Fruit fly (Drosophila melanogaster) whole organism, prepupa: ENCODE measurements around the gene CG33493.
A peak's percentile ranks its signal among the peaks of the same experiment; 100 is the strongest.

ENCODE experiments used
- Blimp-1 ChIP-seq: fragments of 200-800 bp; sonication (Bioruptor generic); optimal IDR thresholded peaks from 3 replicates; lab custom pipeline; 2017; ENCODE audit warnings: missing biosample characterization, missing genetic modification characterization, mild to moderate bottlenecking, moderate library complexity, missing genetic modification reagents
- CG10631 ChIP-seq: fragments of 200-800 bp; sonication (Bioruptor generic); optimal IDR thresholded peaks from 2 replicates; lab custom pipeline; 2016; ENCODE audit warnings: missing biosample characterization, missing genetic modification characterization
- CG10669 ChIP-seq: fragments of 200-800 bp; sonication (Bioruptor generic); optimal IDR thresholded peaks from 3 replicates; lab custom pipeline; 2018; ENCODE audit warnings: missing biosample characterization, mild to moderate bottlenecking, missing genetic modification characterization, moderate library complexity
- CG11294 ChIP-seq: fragments of 200-800 bp; sonication (Bioruptor generic); IDR thresholded peaks from 2 replicates; pipeline ENCODE4 v1.3.6; 2022; ENCODE audit warnings: missing biosample characterization, missing genetic modification characterization
- CG11762 ChIP-seq: fragments of 200-800 bp; sonication (Bioruptor generic); optimal IDR thresholded peaks from 3 replicates; lab custom pipeline; 2016; ENCODE audit warnings: missing biosample characterization, missing genetic modification characterization; ENCODE audit not compliant: insufficient read depth
- CG11902 ChIP-seq: fragments of 200-800 bp; sonication (Bioruptor generic); optimal IDR thresholded peaks from 3 replicates; lab custom pipeline; 2016; ENCODE audit warnings: missing biosample characterization, missing genetic modification characterization
- CG15336 ChIP-seq: fragments of 200-800 bp; sonication (Bioruptor generic); IDR thresholded peaks from 2 replicates; pipeline ENCODE4 v1.3.6; 2022; ENCODE audit warnings: missing biosample characterization, missing genetic modification characterization
- CG1621 ChIP-seq: fragments of 200-800 bp; sonication (Bioruptor generic); optimal IDR thresholded peaks from 3 replicates; lab custom pipeline; 2018; ENCODE audit warnings: missing biosample characterization, mild to moderate bottlenecking, missing genetic modification characterization
- CG16779 ChIP-seq: fragments of 200-800 bp; sonication (Bioruptor generic); optimal IDR thresholded peaks from 3 replicates; lab custom pipeline; 2017; ENCODE audit warnings: missing biosample characterization, mild to moderate bottlenecking, missing genetic modification characterization
- CG3032 ChIP-seq: fragments of 200-800 bp; optimal IDR thresholded peaks from 2 replicates; lab custom pipeline; 2019; ENCODE audit warnings: missing biosample characterization, mild to moderate bottlenecking, missing genetic modification characterization, moderate library complexity
- CG31627 ChIP-seq: fragments of 200-800 bp; sonication (Bioruptor generic); optimal IDR thresholded peaks from 3 replicates; lab custom pipeline; 2016; ENCODE audit warnings: missing biosample characterization, missing genetic modification characterization
- CG32006 ChIP-seq: fragments of 200-800 bp; sonication (Bioruptor generic); optimal IDR thresholded peaks from 3 replicates; lab custom pipeline; 2017; ENCODE audit warnings: missing biosample characterization, mild to moderate bottlenecking, missing genetic modification characterization
- CG34406 ChIP-seq: fragments of 200-800 bp; sonication (Bioruptor generic); optimal IDR thresholded peaks from 3 replicates; lab custom pipeline; 2016; ENCODE audit warnings: missing biosample characterization, missing genetic modification characterization
- CG3919 ChIP-seq: fragments of 200-800 bp; sonication (Bioruptor generic); optimal IDR thresholded peaks from 3 replicates; lab custom pipeline; 2016; ENCODE audit warnings: missing biosample characterization, missing genetic modification characterization
- CG4318 ChIP-seq: fragments of 200-800 bp; sonication (Bioruptor generic); optimal IDR thresholded peaks from 3 replicates; lab custom pipeline; 2017; ENCODE audit warnings: missing biosample characterization, mild to moderate bottlenecking, missing genetic modification characterization
- CG6163 ChIP-seq: fragments of 200-800 bp; sonication (Bioruptor generic); IDR thresholded peaks from 3 replicates; pipeline ENCODE4 v1.3.6; 2022; ENCODE audit warnings: missing biosample characterization, missing genetic modification characterization
- CG6276 ChIP-seq: fragments of 200-800 bp; sonication (Bioruptor generic); optimal IDR thresholded peaks from 2 replicates; lab custom pipeline; 2017; ENCODE audit warnings: missing biosample characterization, mild to moderate bottlenecking, missing genetic modification characterization
- CG6792 ChIP-seq: fragments of 200-800 bp; sonication (Bioruptor generic); optimal IDR thresholded peaks from 3 replicates; lab custom pipeline; 2016; ENCODE audit warnings: missing biosample characterization, missing genetic modification characterization
- CG6808 ChIP-seq: fragments of 200-800 bp; sonication (Bioruptor generic); optimal IDR thresholded peaks from 3 replicates; lab custom pipeline; 2017; ENCODE audit warnings: missing biosample characterization, missing genetic modification characterization, mild to moderate bottlenecking, moderate library complexity, missing genetic modification reagents
- CG6854 ChIP-seq: fragments of 200-800 bp; sonication (Bioruptor generic); optimal IDR thresholded peaks from 2 replicates; lab custom pipeline; 2017; ENCODE audit warnings: missing biosample characterization, mild to moderate bottlenecking, missing genetic modification characterization
- CG7368 ChIP-seq: fragments of 200-800 bp; sonication (Bioruptor generic); optimal IDR thresholded peaks from 3 replicates; lab custom pipeline; 2016; ENCODE audit warnings: missing biosample characterization, missing genetic modification characterization
- CG8119 ChIP-seq: fragments of 200-800 bp; sonication (Bioruptor generic); IDR thresholded peaks from 3 replicates; pipeline ENCODE4 v1.3.6; 2022; ENCODE audit warnings: missing biosample characterization, missing genetic modification characterization
- CG8319 ChIP-seq: fragments of 200-800 bp; sonication (Bioruptor generic); optimal IDR thresholded peaks from 3 replicates; lab custom pipeline; 2016; ENCODE audit warnings: missing biosample characterization, missing genetic modification characterization
- CG8632 ChIP-seq: fragments of 200-800 bp; sonication (Bioruptor generic); optimal IDR thresholded peaks from 3 replicates; lab custom pipeline; 2016; ENCODE audit warnings: missing biosample characterization, missing genetic modification characterization
- CG9139 ChIP-seq: fragments of 200-800 bp; sonication (Bioruptor generic); optimal IDR thresholded peaks from 3 replicates; lab custom pipeline; 2017; ENCODE audit warnings: missing biosample characterization, mild to moderate bottlenecking, missing genetic modification characterization
- Eip75B ChIP-seq: fragments of 200-800 bp; sonication (Bioruptor generic); optimal IDR thresholded peaks from 3 replicates; lab custom pipeline; 2016; ENCODE audit warnings: missing biosample characterization, missing genetic modification characterization
- Ets21C ChIP-seq: fragments of 200-800 bp; sonication (Bioruptor generic); optimal IDR thresholded peaks from 3 replicates; lab custom pipeline; 2016; ENCODE audit warnings: missing biosample characterization, missing genetic modification characterization
- Ets96B ChIP-seq: fragments of 200-800 bp; optimal IDR thresholded peaks from 2 replicates; lab custom pipeline; 2019; ENCODE audit warnings: missing biosample characterization, mild to moderate bottlenecking, missing genetic modification characterization, moderate library complexity
- Gug ChIP-seq: fragments of 200-800 bp; sonication (Bioruptor generic); IDR thresholded peaks from 2 replicates; pipeline ENCODE4 v1.3.6; 2022; ENCODE audit warnings: missing biosample characterization, missing genetic modification characterization
- Hr38 ChIP-seq: sonication (Bioruptor generic); optimal IDR thresholded peaks from 2 replicates; lab custom pipeline; 2016; ENCODE audit warnings: missing biosample characterization, missing genetic modification characterization
- Hr39 ChIP-seq: fragments of 200-800 bp; sonication (Bioruptor generic); optimal IDR thresholded peaks from 2 replicates; lab custom pipeline; 2016; ENCODE audit warnings: missing biosample characterization, missing genetic modification characterization
- Hr4 ChIP-seq: fragments of 200-800 bp; sonication (Bioruptor generic); optimal IDR thresholded peaks from 3 replicates; lab custom pipeline; 2016; ENCODE audit warnings: missing biosample characterization, missing genetic modification characterization
- Met ChIP-seq: fragments of 200-800 bp; sonication (Bioruptor generic); optimal IDR thresholded peaks from 3 replicates; lab custom pipeline; 2016; ENCODE audit warnings: missing biosample characterization, missing genetic modification characterization
- OdsH ChIP-seq: fragments of 200-800 bp; sonication (Bioruptor generic); optimal IDR thresholded peaks from 3 replicates; lab custom pipeline; 2016; ENCODE audit warnings: missing biosample characterization, missing genetic modification characterization
- Smox ChIP-seq: fragments of 200-800 bp; sonication (Bioruptor generic); optimal IDR thresholded peaks from 3 replicates; lab custom pipeline; 2016; ENCODE audit warnings: missing biosample characterization, missing genetic modification characterization
- Sox102F ChIP-seq: fragments of 200-800 bp; sonication (Bioruptor generic); optimal IDR thresholded peaks from 2 replicates; lab custom pipeline; 2016; ENCODE audit warnings: missing biosample characterization, mild to moderate bottlenecking, missing genetic modification characterization
- Sox14 ChIP-seq: fragments of 200-800 bp; sonication (Bioruptor generic); optimal IDR thresholded peaks from 3 replicates; lab custom pipeline; 2016; ENCODE audit warnings: missing biosample characterization, missing genetic modification characterization
- Sox15 ChIP-seq: fragments of 200-800 bp; sonication (Bioruptor generic); optimal IDR thresholded peaks from 3 replicates; lab custom pipeline; 2016; ENCODE audit warnings: missing biosample characterization, missing genetic modification characterization
- achi ChIP-seq: fragments of 200-800 bp; sonication (Bioruptor generic); optimal IDR thresholded peaks from 3 replicates; lab custom pipeline; 2016; ENCODE audit warnings: missing biosample characterization, missing genetic modification characterization
- cyc ChIP-seq: fragments of 200-800 bp; sonication (Bioruptor generic); optimal IDR thresholded peaks from 3 replicates; lab custom pipeline; 2016; ENCODE audit warnings: missing biosample characterization, missing genetic modification characterization
- dac ChIP-seq: fragments of 200-800 bp; sonication (Bioruptor generic); optimal IDR thresholded peaks from 2 replicates; lab custom pipeline; 2017; ENCODE audit warnings: missing biosample characterization, mild to moderate bottlenecking, missing genetic modification characterization
- esn ChIP-seq: fragments of 200-800 bp; sonication (Bioruptor generic); optimal IDR thresholded peaks from 2 replicates; lab custom pipeline; 2016; ENCODE audit warnings: missing biosample characterization, mild to moderate bottlenecking, missing genetic modification characterization, moderate library complexity
- fd85E ChIP-seq: fragments of 200-800 bp; sonication (Bioruptor generic); optimal IDR thresholded peaks from 3 replicates; lab custom pipeline; 2016; ENCODE audit warnings: missing biosample characterization, missing genetic modification characterization
- fkh ChIP-seq: fragments of 200-800 bp; sonication (Bioruptor generic); optimal IDR thresholded peaks from 3 replicates; lab custom pipeline; 2017; ENCODE audit warnings: missing biosample characterization, mild to moderate bottlenecking, missing genetic modification characterization, moderate library complexity
- net ChIP-seq: fragments of 200-800 bp; sonication (Bioruptor generic); optimal IDR thresholded peaks from 3 replicates; lab custom pipeline; 2016; ENCODE audit warnings: missing biosample characterization, missing genetic modification characterization
- salr ChIP-seq, 2 experiments: fragments of 200-800 bp; sonication (Bioruptor generic); optimal IDR thresholded peaks; 3 replicates each; lab custom pipeline; 2016 to 2018; ENCODE audit warnings: missing biosample characterization in 2 of 2, missing genetic modification characterization in 2 of 2, mild to moderate bottlenecking in 1 of 2
- spab ChIP-seq: fragments of 200-800 bp; sonication (Bioruptor generic); optimal IDR thresholded peaks from 2 replicates; lab custom pipeline; 2017; ENCODE audit warnings: missing biosample characterization, mild to moderate bottlenecking, missing genetic modification characterization, missing genetic modification reagents
- ss ChIP-seq, 2 experiments: fragments of 200-800 bp; sonication (Bioruptor generic); optimal IDR thresholded peaks; 2 replicates in 1 of 2; 3 replicates in 1 of 2; lab custom pipeline; 2017 to 2018; ENCODE audit warnings: mild to moderate bottlenecking in 2 of 2, missing biosample characterization in 2 of 2, missing genetic modification characterization in 2 of 2, moderate library complexity in 1 of 2
- svp ChIP-seq: fragments of 200-800 bp; sonication (Bioruptor generic); peaks from one replicate; lab custom pipeline; 2016; ENCODE audit warnings: missing biosample characterization, missing genetic modification characterization
- topi ChIP-seq: fragments of 200-800 bp; sonication (Bioruptor generic); optimal IDR thresholded peaks from 3 replicates; lab custom pipeline; 2016; ENCODE audit warnings: missing biosample characterization, missing genetic modification characterization
- vri ChIP-seq: fragments of 200-800 bp; sonication (Bioruptor generic); optimal IDR thresholded peaks from 3 replicates; lab custom pipeline; 2016; ENCODE audit warnings: missing biosample characterization, mild to moderate bottlenecking, missing genetic modification characterization

Gene CG33493

DNA sequence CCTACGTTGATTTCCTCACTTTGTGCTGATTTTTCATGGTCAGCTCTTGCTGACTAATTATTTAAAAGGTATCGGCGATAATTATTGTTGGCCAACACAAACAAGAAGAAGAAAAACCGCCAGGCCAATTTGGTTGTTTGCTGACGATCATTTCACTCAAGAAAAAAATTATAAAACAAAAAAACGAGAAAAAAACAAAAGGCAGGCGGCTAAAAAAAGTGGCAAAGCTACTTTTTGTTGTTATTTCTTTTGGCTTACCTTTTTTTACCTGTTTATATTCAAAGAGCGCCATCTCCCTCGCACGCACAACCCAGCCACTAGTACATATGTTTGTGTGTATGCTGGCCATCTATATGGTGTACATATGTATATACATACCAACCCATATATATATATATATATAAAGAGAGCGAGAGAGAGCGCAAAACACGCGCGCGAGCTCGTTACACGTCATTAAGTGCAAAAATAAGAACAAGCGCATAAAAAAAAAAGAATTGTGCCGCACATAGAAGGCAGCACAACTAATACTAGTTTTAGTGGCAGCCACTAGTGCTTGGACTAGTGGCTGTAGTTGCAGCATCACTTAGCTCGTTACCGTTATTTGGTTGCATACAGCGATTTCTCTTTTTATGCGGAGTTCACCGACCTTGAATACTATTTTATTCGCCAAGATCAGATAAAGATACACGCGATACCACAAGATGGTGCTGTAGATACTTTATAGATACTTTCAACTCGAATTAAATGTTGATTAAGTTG is 17.2 kb downstream of the CG33493 start:
- TF ChIP-seq achi (GFP tag; lab: Kevin White, UChicago), result peak; percentile 26
- TF ChIP-seq CG8319 (GFP tag; lab: Kevin White, UChicago), result peak; percentile 34
- peak; percentile 76 for TF ChIP-seq CG16779 (tag; lab: Kevin White, UChicago)
- peak; percentile 67 for TF ChIP-seq CG3032 (tag; lab: Kevin White, UChicago)
- peak; percentile 79 for TF ChIP-seq CG6854
- TF ChIP-seq CG3919 (GFP tag; lab: Kevin White, UChicago), result peak; percentile 48
- TF ChIP-seq CG34406 (GFP tag; lab: Kevin White, UChicago), result peak; percentile 35
- peak; percentile 51 for TF ChIP-seq CG1621
- TF ChIP-seq CG4318 (GFP tag; lab: Kevin White, UChicago), result no peak
- TF ChIP-seq Sox15 (GFP tag; lab: Kevin White, UChicago), result no peak
- peak; percentile 25 for TF ChIP-seq CG11762 (GFP tag; lab: Kevin White, UChicago)
- TF ChIP-seq Sox14 (GFP tag; lab: Kevin White, UChicago), result no peak
- no peak for TF ChIP-seq Hr38 (GFP tag; lab: Kevin White, UChicago)
- peak; percentile 59 for TF ChIP-seq net (GFP tag; lab: Kevin White, UChicago)
- no peak for TF ChIP-seq cyc (GFP tag; lab: Kevin White, UChicago)
- TF ChIP-seq CG15336 (GFP tag; lab: Robert Waterston, UW), result peak; percentile 73
- TF ChIP-seq CG6792 (GFP tag; lab: Kevin White, UChicago), result peak; percentile 17
- no peak for TF ChIP-seq dac (GFP tag; lab: Kevin White, UChicago)
- peak; percentile 31 for TF ChIP-seq OdsH
- peak; percentile 74 for TF ChIP-seq spab
- peak; percentile 53 for TF ChIP-seq Ets96B (tag; lab: Kevin White, UChicago)
- no peak for TF ChIP-seq Gug (GFP tag; lab: Robert Waterston, UW)
- no peak for TF ChIP-seq svp (GFP tag; lab: Kevin White, UChicago)
- peak; percentile 90 for TF ChIP-seq CG9139
- no peak for TF ChIP-seq Ets21C (GFP tag; lab: Kevin White, UChicago)
- peak; percentile 92 to 94 for TF ChIP-seq ss (GFP tag; optimal IDR thresholded peaks at IDR 0.05; lab: Kevin White, UChicago)
- TF ChIP-seq CG8119 (GFP tag; lab: Robert Waterston, UW), result peak; percentile 88
- TF ChIP-seq fkh, result peak; percentile 30
- peak; percentile 86 for TF ChIP-seq CG6808 (GFP tag; lab: Kevin White, UChicago)
- TF ChIP-seq Hr4, result peak; percentile 33
- peak in 1 of 2 experiments; percentile 42 for TF ChIP-seq salr (GFP tag; optimal IDR thresholded peaks at IDR 0.05; lab: Kevin White, UChicago)
- peak; percentile 24 for TF ChIP-seq Eip75B (GFP tag; lab: Kevin White, UChicago)
- TF ChIP-seq CG6276, result peak; percentile 87
- TF ChIP-seq Met (GFP tag; lab: Kevin White, UChicago), result peak; percentile 52
- peak; percentile 9 for TF ChIP-seq CG10631 (GFP tag; lab: Kevin White, UChicago)
- TF ChIP-seq vri (GFP tag; lab: Kevin White, UChicago), result peak; percentile 65
- TF ChIP-seq CG11902 (GFP tag; lab: Kevin White, UChicago), result no peak
- TF ChIP-seq CG6163, result peak; percentile 87
- peak; percentile 2 for TF ChIP-seq Smox (GFP tag; lab: Kevin White, UChicago)
- TF ChIP-seq CG11294, result no peak; the same call in 1 of the 2 replicates
- TF ChIP-seq fd85E (GFP tag; lab: Kevin White, UChicago), result peak; percentile 37
- TF ChIP-seq Hr39 (GFP tag; lab: Kevin White, UChicago), result no peak
- TF ChIP-seq topi (GFP tag; lab: Kevin White, UChicago), result peak; percentile 11
- TF ChIP-seq CG32006 (GFP tag; lab: Kevin White, UChicago), result peak; percentile 41
- TF ChIP-seq Sox102F (GFP tag; lab: Kevin White, UChicago), result peak; percentile 47
- TF ChIP-seq CG31627 (GFP tag; lab: Kevin White, UChicago), result no peak
- peak; percentile 26 for TF ChIP-seq Blimp-1 (GFP tag; lab: Kevin White, UChicago)
- peak; percentile 23 for TF ChIP-seq esn
- TF ChIP-seq CG10669 (GFP tag; lab: Kevin White, UChicago), result peak; percentile 66
- TF ChIP-seq CG8632 (GFP tag; lab: Kevin White, UChicago), result peak; percentile 40
- peak; percentile 24 for TF ChIP-seq CG7368
